Fruit fly (Drosophila melanogaster): ENCODE data around the gene CG9270.

The CG9270 gene

DNA sequence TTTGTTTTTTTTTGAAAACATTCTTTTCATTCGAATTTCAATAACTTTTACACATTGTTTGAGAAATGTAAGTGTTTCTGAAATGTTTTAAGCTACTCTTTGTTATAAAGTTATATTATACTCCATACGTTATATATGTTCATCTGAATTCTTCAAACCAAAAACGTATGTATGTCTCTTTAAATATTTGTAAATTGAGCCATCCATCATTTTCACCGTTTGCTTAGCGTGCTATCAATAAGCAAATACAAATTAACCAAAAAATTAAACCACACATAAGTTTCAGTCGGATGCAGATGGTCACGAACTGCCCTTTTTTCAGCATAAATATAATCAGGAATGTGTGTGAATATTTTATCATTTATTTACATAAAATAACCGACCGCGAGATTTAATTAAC lies 765 bp upstream of the CG9270 start:
- no peak for TF ChIP-seq Sp1 (GFP tag; optimal IDR thresholded peaks at IDR 0.05)
- no peak for TF ChIP-seq N (GFP tag; optimal IDR thresholded peaks at IDR 0.05)
- TF ChIP-seq CG32264 (GFP tag; optimal IDR thresholded peaks at IDR 0.05), result no peak
- no peak for TF ChIP-seq Jra (GFP tag; optimal IDR thresholded peaks at IDR 0.05)
- no peak for TF ChIP-seq Hnf4 (GFP tag; optimal IDR thresholded peaks at IDR 0.05)
- no peak for TF ChIP-seq Hr83 (GFP tag; optimal IDR thresholded peaks at IDR 0.05; ENCODE audit: poor library complexity, severe bottlenecking)
- no peak for TF ChIP-seq dsf (GFP tag; optimal IDR thresholded peaks at IDR 0.05; ENCODE audit: borderline replicate concordance)
- TF ChIP-seq Dfd (GFP tag; optimal IDR thresholded peaks at IDR 0.05), result no peak
- no peak for TF ChIP-seq pan (optimal IDR thresholded peaks at IDR 0.05)
- no peak for TF ChIP-seq ey (GFP tag; optimal IDR thresholded peaks at IDR 0.05)
- no peak for TF ChIP-seq usp (GFP tag; optimal IDR thresholded peaks at IDR 0.05)
- TF ChIP-seq foxo (GFP tag; optimal IDR thresholded peaks at IDR 0.05), result no peak
- no peak for TF ChIP-seq h (GFP tag; optimal IDR thresholded peaks at IDR 0.05)
- no peak for TF ChIP-seq tai (GFP tag; optimal IDR thresholded peaks at IDR 0.05)

DNA sequence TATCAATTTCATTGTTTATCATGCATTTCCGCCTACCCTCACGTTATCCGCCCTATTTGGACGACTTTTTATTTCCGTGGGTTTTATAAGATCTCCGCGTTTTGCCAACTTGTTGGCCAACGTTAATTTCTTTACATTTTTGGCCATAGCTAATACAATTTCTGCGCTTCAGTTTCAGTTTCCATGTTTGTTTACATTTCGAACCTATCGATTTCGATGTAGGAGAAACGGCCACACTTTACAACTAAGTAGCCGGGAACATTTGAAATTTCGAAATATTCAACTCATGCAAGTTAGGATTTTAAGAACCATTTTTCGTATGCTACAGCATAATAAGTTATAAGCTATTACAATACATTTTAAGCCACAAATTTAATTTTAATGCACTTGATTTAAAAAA lies 6.3 kb downstream of the CG9270 start, which contains the start of gene Nthl1:
TSS of gene Nthl1 (minus strand) at position 208 of the 400 bp plus-strand sequence.
- no peak for TF ChIP-seq brk (GFP tag; optimal IDR thresholded peaks at IDR 0.05)
- TF ChIP-seq Rel (GFP tag; optimal IDR thresholded peaks at IDR 0.05), result no peak
- no peak for TF ChIP-seq Rel (tag; optimal IDR thresholded peaks at IDR 0.05)
- TF ChIP-seq HLH106 (tag; optimal IDR thresholded peaks at IDR 0.05), result no peak
- TF ChIP-seq Hr83 (GFP tag; optimal IDR thresholded peaks at IDR 0.05; ENCODE audit: poor library complexity, severe bottlenecking), result no peak
- TF ChIP-seq dl (GFP tag; optimal IDR thresholded peaks at IDR 0.05; ENCODE audit: insufficient read depth in 1 of 2, partially characterized antibody in 2 of 2), result no peak
- no peak for TF ChIP-seq sv (GFP tag; optimal IDR thresholded peaks at IDR 0.05)
- no peak for TF ChIP-seq CG32264 (GFP tag; optimal IDR thresholded peaks at IDR 0.05)
- no peak for TF ChIP-seq dsf (GFP tag; optimal IDR thresholded peaks at IDR 0.05; ENCODE audit: borderline replicate concordance)

- TF ChIP-seq Dif (GFP tag; optimal IDR thresholded peaks at IDR 0.05; ENCODE audit: partially characterized antibody), result no peak
- TF ChIP-seq dsf (GFP tag; optimal IDR thresholded peaks at IDR 0.05; ENCODE audit: borderline replicate concordance), result no peak
- no peak for TF ChIP-seq Hnf4 (GFP tag; optimal IDR thresholded peaks at IDR 0.05)
- TF ChIP-seq CG9705 (GFP tag; optimal IDR thresholded peaks at IDR 0.05), result no peak
- TF ChIP-seq CG32264 (GFP tag; optimal IDR thresholded peaks at IDR 0.05), result no peak
Observed at dm6 chr2L:20925975-20926374, 7.9 kb downstream of the CG9270 start, which contains the start of gene RPA2. Gene RPA2, minus strand, starts transcription at chr2L:20926147.

DNA sequence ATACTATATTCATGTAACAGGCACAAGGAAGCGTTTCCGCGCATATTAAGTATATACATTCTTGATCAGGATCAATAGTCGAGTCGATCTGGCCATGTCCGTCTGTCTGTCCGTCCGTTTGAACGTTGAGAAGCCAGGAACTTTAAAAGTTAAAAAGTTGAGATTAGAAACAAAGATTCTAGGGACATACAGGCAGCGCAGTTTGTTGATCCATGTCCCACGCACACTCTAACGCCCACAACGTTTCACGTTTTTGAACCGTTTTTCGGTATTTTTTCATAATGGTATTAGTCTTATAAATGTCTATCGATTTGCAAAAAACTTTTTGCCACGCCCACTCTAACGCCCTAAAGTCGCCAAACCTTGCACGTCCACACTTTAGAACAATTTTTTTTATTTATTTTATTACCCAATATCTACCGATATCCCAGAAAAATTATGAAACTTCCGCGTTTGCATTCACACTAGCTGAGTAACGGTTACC lies 10.8 kb downstream of the CG9270 start:
- TF ChIP-seq fru (GFP tag; optimal IDR thresholded peaks at IDR 0.05) (no peak), Dfd (GFP tag; optimal IDR thresholded peaks at IDR 0.05) (peak; percentile 61)

- TF ChIP-seq lola (GFP tag; optimal IDR thresholded peaks at IDR 0.05), result no peak
- TF ChIP-seq tai (GFP tag; optimal IDR thresholded peaks at IDR 0.05), result no peak
- peak; percentile 71 for TF ChIP-seq HLH106 (tag; optimal IDR thresholded peaks at IDR 0.05)
- TF ChIP-seq foxo (GFP tag; optimal IDR thresholded peaks at IDR 0.05), result peak in 1 of 2 experiments; percentile 80
- TF ChIP-seq rgr (GFP tag; optimal IDR thresholded peaks at IDR 0.05), result peak; percentile 80
- no peak for TF ChIP-seq Vsx2 (GFP tag; optimal IDR thresholded peaks at IDR 0.05; ENCODE audit: partially characterized antibody)
- no peak for TF ChIP-seq Rel (GFP tag; optimal IDR thresholded peaks at IDR 0.05)
- peak; percentile 58 for TF ChIP-seq Rel (tag; optimal IDR thresholded peaks at IDR 0.05)
- TF ChIP-seq dsf (GFP tag; optimal IDR thresholded peaks at IDR 0.05; ENCODE audit: borderline replicate concordance), result no peak
- peak; percentile 4 for TF ChIP-seq Dif (GFP tag; optimal IDR thresholded peaks at IDR 0.05; ENCODE audit: partially characterized antibody)
- peak; percentile 72 for TF ChIP-seq sv (GFP tag; optimal IDR thresholded peaks at IDR 0.05)
- peak; percentile 61 for TF ChIP-seq Myc (optimal IDR thresholded peaks at IDR 0.05)
- TF ChIP-seq Hnf4 (GFP tag; optimal IDR thresholded peaks at IDR 0.05), result peak; percentile 60
- TF ChIP-seq Hr83 (GFP tag; optimal IDR thresholded peaks at IDR 0.05; ENCODE audit: poor library complexity, severe bottlenecking), result no peak
- TF ChIP-seq Dfd (GFP tag; optimal IDR thresholded peaks at IDR 0.05), result no peak
- TF ChIP-seq brk (GFP tag; optimal IDR thresholded peaks at IDR 0.05), result no peak
- peak; percentile 66 for TF ChIP-seq Sp1 (GFP tag; optimal IDR thresholded peaks at IDR 0.05)
- TF ChIP-seq Abd-B (GFP tag; optimal IDR thresholded peaks at IDR 0.05), result no peak
- peak; percentile 77 for TF ChIP-seq br (GFP tag; optimal IDR thresholded peaks at IDR 0.05)
- peak; percentile 87 for TF ChIP-seq fru (GFP tag; optimal IDR thresholded peaks at IDR 0.05)
- TF ChIP-seq ey (GFP tag; optimal IDR thresholded peaks at IDR 0.05), result peak; percentile 80
- TF ChIP-seq CrebA (GFP tag; optimal IDR thresholded peaks at IDR 0.05; ENCODE audit: borderline replicate concordance), result no peak
- no peak for TF ChIP-seq CG9705 (GFP tag; optimal IDR thresholded peaks at IDR 0.05)
- TF ChIP-seq Jra (GFP tag; optimal IDR thresholded peaks at IDR 0.05), result no peak
- TF ChIP-seq psq (GFP tag; optimal IDR thresholded peaks at IDR 0.05), result peak; percentile 58
- TF ChIP-seq jim (GFP tag; optimal IDR thresholded peaks at IDR 0.05), result no peak
- peak; percentile 73 for TF ChIP-seq woc (GFP tag; optimal IDR thresholded peaks at IDR 0.05)
- TF ChIP-seq Mio (GFP tag; optimal IDR thresholded peaks at IDR 0.05), result no peak
- no peak for TF ChIP-seq usp (GFP tag; optimal IDR thresholded peaks at IDR 0.05)
- TF ChIP-seq pan (optimal IDR thresholded peaks at IDR 0.05), result no peak
- peak; percentile 61 for TF ChIP-seq dmrt93B (GFP tag; optimal IDR thresholded peaks at IDR 0.05)
- TF ChIP-seq N (GFP tag; optimal IDR thresholded peaks at IDR 0.05), result no peak
- TF ChIP-seq GATAd (GFP tag; optimal IDR thresholded peaks at IDR 0.05), result no peak
- TF ChIP-seq h (GFP tag; optimal IDR thresholded peaks at IDR 0.05), result peak; percentile 78
Observed at dm6 chr2L:20922196-20923087, 11.5 kb downstream of the CG9270 start, which contains the start of gene Mtp. Gene Mtp, minus strand, starts transcription at chr2L:20922876.

Measured in whole organism, wandering third instar larva.